Worm (Caenorhabditis elegans): ENCODE data around the gene mdt-10.

The mdt-10 gene

ce11 chrII:7810162-7810868, 44.5 kb downstream of the mdt-10 start (continued):
- TF ChIP-seq pqm-1 (tag; optimal IDR thresholded peaks at IDR 0.05) (no peak), ceh-62 (tag; optimal IDR thresholded peaks at IDR 0.05) (no peak), Y75B8A.6 (GFP tag; IDR thresholded peaks at IDR 0.05) (no peak), T20F7.1 (GFP tag; optimal IDR thresholded peaks at IDR 0.05) (no peak), ceh-28 (tag; optimal IDR thresholded peaks at IDR 0.05) (no peak), zip-11 (GFP tag; IDR thresholded peaks at IDR 0.05) (no peak), ctbp-1 (GFP tag; IDR thresholded peaks at IDR 0.05) (no peak), nhr-76 (tag; optimal IDR thresholded peaks at IDR 0.05) (no peak)

ce11 chrII:7809358-7809914, 45.4 kb downstream of the mdt-10 start:
- TF ChIP-seq hlh-11 (tag; optimal IDR thresholded peaks at IDR 0.05): no peak
- TF ChIP-seq dmd-6 (GFP tag; IDR thresholded peaks at IDR 0.05): no peak
- no peak for TF ChIP-seq nhr-41 (GFP tag; IDR thresholded peaks at IDR 0.05)
- TF ChIP-seq zfp-3 (GFP tag; conservative IDR thresholded peaks at IDR 0.05): no peak
- no peak for TF ChIP-seq ces-1 (GFP tag; optimal IDR thresholded peaks at IDR 0.05)
- TF ChIP-seq nhr-237 (tag; optimal IDR thresholded peaks at IDR 0.05): no peak
- TF ChIP-seq zag-1 (tag; optimal IDR thresholded peaks at IDR 0.05): no peak
- TF ChIP-seq mxl-2 (GFP tag; conservative IDR thresholded peaks at IDR 0.05): no peak
- TF ChIP-seq lim-7 (GFP tag; IDR thresholded peaks at IDR 0.05): no peak
- TF ChIP-seq nhr-28 (tag; optimal IDR thresholded peaks at IDR 0.05): no peak
- TF ChIP-seq R02D3.7 (tag; optimal IDR thresholded peaks at IDR 0.05): no peak
- no peak for TF ChIP-seq saeg-2 (GFP tag; IDR thresholded peaks at IDR 0.05)
- TF ChIP-seq F26F4.8 (GFP tag; conservative IDR thresholded peaks at IDR 0.05): no peak
- no peak for TF ChIP-seq aha-1 (tag)
- no peak for TF ChIP-seq F49E8.2 (tag; optimal IDR thresholded peaks at IDR 0.05; ENCODE audit: borderline replicate concordance)
- TF ChIP-seq lin-38 (GFP tag; IDR thresholded peaks at IDR 0.05): no peak
- TF ChIP-seq ceh-44 (GFP tag; IDR thresholded peaks at IDR 0.05): no peak
- TF ChIP-seq ZK337.2 (GFP tag; IDR thresholded peaks at IDR 0.05): no peak
- no peak for TF ChIP-seq dmd-9 (GFP tag; IDR thresholded peaks at IDR 0.05)
- no peak for TF ChIP-seq dmd-8 (GFP tag; IDR thresholded peaks at IDR 0.05)

DNA sequence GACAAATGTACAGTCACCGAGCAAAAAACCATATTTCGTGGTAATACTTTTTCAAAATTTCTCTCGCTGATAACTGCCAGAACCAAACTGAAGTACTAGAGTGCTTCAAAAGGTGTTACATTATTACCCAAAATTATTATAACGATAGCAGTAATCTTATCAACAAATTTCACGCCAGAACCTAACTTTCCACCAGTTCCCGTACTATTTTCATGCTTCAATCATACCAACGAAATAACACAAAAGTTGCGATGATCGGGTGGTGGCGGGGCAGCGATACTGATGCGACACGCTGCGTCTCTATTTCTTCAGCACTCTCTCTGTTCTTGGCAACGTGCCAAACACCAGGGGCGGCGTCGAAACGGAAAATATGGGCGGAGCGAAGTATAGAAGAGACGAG, 45.9 kb downstream of the mdt-10 start:
- TF ChIP-seq mes-2 (tag; optimal IDR thresholded peaks at IDR 0.05; ENCODE audit: poor library complexity, severe bottlenecking) (peak; percentile 17), mdl-1 (tag; optimal IDR thresholded peaks at IDR 0.05) (peak in 1 of 2 experiments; percentile 31), daf-12 (tag; optimal IDR thresholded peaks at IDR 0.05) (no peak), D1046.2 (GFP tag; IDR thresholded peaks at IDR 0.05) (no peak), nhr-111 (GFP tag; optimal IDR thresholded peaks at IDR 0.05) (no peak), hmg-1.1 (GFP tag; IDR thresholded peaks at IDR 0.05) (no peak), unc-39 (tag; optimal IDR thresholded peaks at IDR 0.05) (no peak), nhr-102 (tag; optimal IDR thresholded peaks at IDR 0.05) (peak; percentile 16), zag-1 (tag; optimal IDR thresholded peaks at IDR 0.05) (no peak), lin-15B (tag; optimal IDR thresholded peaks at IDR 0.05) (no peak), dve-1 (tag; optimal IDR thresholded peaks at IDR 0.05; ENCODE audit: insufficient read depth) (peak; percentile 70), nhr-76 (tag; optimal IDR thresholded peaks at IDR 0.05) (no peak), set-16 (GFP tag; IDR thresholded peaks at IDR 0.05) (no peak; the same call in 1 of the 2 replicates), F44E2.7 (GFP tag; IDR thresholded peaks at IDR 0.05) (no peak), pha-4 (GFP tag; IDR thresholded peaks at IDR 0.05) (peak; percentile 52; the same call in 1 of the 2 replicates), pha-4 (tag; optimal IDR thresholded peaks at IDR 0.05) (no peak), saeg-2 (GFP tag; IDR thresholded peaks at IDR 0.05) (no peak), ZK546.5 (tag; optimal IDR thresholded peaks at IDR 0.05) (no peak), dmd-9 (GFP tag; IDR thresholded peaks at IDR 0.05) (no peak), zip-11 (GFP tag; IDR thresholded peaks at IDR 0.05) (no peak), ceh-28 (tag; optimal IDR thresholded peaks at IDR 0.05) (no peak), ama-1 (optimal IDR thresholded peaks at IDR 0.05) (no peak), madf-9 (GFP tag; conservative IDR thresholded peaks at IDR 0.05) (0 out of 2 replicates have a peak, but pooled peaks have one; percentile 13), nhr-42 (GFP tag; IDR thresholded peaks at IDR 0.05) (no peak), dmd-6 (GFP tag; IDR thresholded peaks at IDR 0.05) (peak; percentile 86), fkh-10 (GFP tag; optimal IDR thresholded peaks at IDR 0.05) (no peak), daf-19 (GFP tag; conservative IDR thresholded peaks at IDR 0.05) (no peak)

Data from whole organism, L4 larva.